Fruit fly (Drosophila melanogaster) whole organism, embryonic: ENCODE data around the gene CG31021.
A peak's percentile ranks its signal among the peaks of the same experiment; 100 is the strongest.

Experiments used
- ATbp ChIP-seq: fragments of 200-800 bp; sonication (Bioruptor generic); optimal IDR thresholded peaks from 2 replicates; lab custom pipeline; 2017; ENCODE audit warnings: missing biosample characterization, mild to moderate bottlenecking, missing genetic modification characterization, missing genetic modification reagents
- CG10543 ChIP-seq: fragments of 200-800 bp; sonication (Bioruptor generic); optimal IDR thresholded peaks from 3 replicates; lab custom pipeline; 2017; ENCODE audit warnings: missing biosample characterization, mild to moderate bottlenecking, missing genetic modification characterization, moderate library complexity
- CG11560 ChIP-seq: fragments of 200-800 bp; sonication (Bioruptor generic); IDR thresholded peaks from 3 replicates; pipeline ENCODE4 v1.3.6; 2022; ENCODE audit warnings: missing biosample characterization, missing genetic modification characterization
- CG11695 ChIP-seq: fragments of 200-800 bp; sonication (Bioruptor generic); IDR thresholded peaks from 3 replicates; pipeline ENCODE4 v1.3.6; 2022; ENCODE audit warnings: missing biosample characterization, missing genetic modification characterization
- CG12299 ChIP-seq: fragments of 200-800 bp; sonication (Bioruptor generic); optimal IDR thresholded peaks from 2 replicates; lab custom pipeline; 2018; ENCODE audit warnings: missing biosample characterization, mild to moderate bottlenecking, missing genetic modification characterization
- CG12659 ChIP-seq: fragments of 200-800 bp; sonication (Bioruptor generic); optimal IDR thresholded peaks from 3 replicates; lab custom pipeline; 2017; ENCODE audit warnings: mild to moderate bottlenecking, missing biosample characterization, missing genetic modification reagents, missing genetic modification characterization
- CG14710 ChIP-seq: fragments of 200-800 bp; sonication (Bioruptor generic); optimal IDR thresholded peaks from 3 replicates; lab custom pipeline; 2019; ENCODE audit warnings: missing biosample characterization, mild to moderate bottlenecking, missing genetic modification characterization, moderate library complexity
- CG15269 ChIP-seq: fragments of 200-800 bp; sonication (Bioruptor generic); optimal IDR thresholded peaks from 2 replicates; lab custom pipeline; 2018; ENCODE audit warnings: missing biosample characterization, mild to moderate bottlenecking, missing genetic modification characterization, moderate library complexity
- CG1529 ChIP-seq: fragments of 200-800 bp; sonication (Bioruptor generic); optimal IDR thresholded peaks from 3 replicates; lab custom pipeline; 2018; ENCODE audit warnings: missing biosample characterization, missing genetic modification characterization
- CG2120 ChIP-seq: fragments of 200-800 bp; sonication (Bioruptor generic); optimal IDR thresholded peaks from 3 replicates; lab custom pipeline; 2016; ENCODE audit warnings: missing biosample characterization, missing genetic modification characterization
- CG31365 ChIP-seq: fragments of 200-800 bp; sonication (Bioruptor generic); optimal IDR thresholded peaks from 2 replicates; lab custom pipeline; 2018; ENCODE audit warnings: missing biosample characterization, mild to moderate bottlenecking, missing genetic modification characterization
- CG3163 ChIP-seq: fragments of 200-800 bp; sonication (Bioruptor generic); optimal IDR thresholded peaks from 3 replicates; lab custom pipeline; 2016; ENCODE audit warnings: missing biosample characterization, missing genetic modification characterization
- CG32532 ChIP-seq: fragments of 200-800 bp; sonication (Bioruptor generic); IDR thresholded peaks from 2 replicates; pipeline ENCODE4 v1.3.6; 2022; ENCODE audit warnings: missing biosample characterization, missing genetic modification characterization
- CG3281 ChIP-seq: fragments of 200-800 bp; sonication (Bioruptor generic); optimal IDR thresholded peaks from 3 replicates; lab custom pipeline; 2017; ENCODE audit warnings: missing biosample characterization, mild to moderate bottlenecking, missing genetic modification characterization
- CG5953 ChIP-seq: fragments of 200-800 bp; sonication (Bioruptor generic); IDR thresholded peaks from 2 replicates; pipeline ENCODE4 v1.3.6; 2022; ENCODE audit warnings: missing biosample characterization, missing genetic modification characterization
- CG9727 ChIP-seq: fragments of 200-800 bp; sonication (Bioruptor generic); optimal IDR thresholded peaks from 3 replicates; lab custom pipeline; 2017; ENCODE audit warnings: missing biosample characterization, mild to moderate bottlenecking, missing genetic modification characterization
- Chrac-16 ChIP-seq: fragments of 200-800 bp; sonication (Bioruptor generic); optimal IDR thresholded peaks from 3 replicates; lab custom pipeline; 2016; ENCODE audit warnings: missing biosample characterization, missing genetic modification characterization
- Eip74EF ChIP-seq, 2 experiments: fragments of 200-800 bp in 1 of 2; fragments of >200 bp in 1 of 2; sonication (Bioruptor generic) in 1 of 2; optimal IDR thresholded peaks; 2 replicates each; lab custom pipeline; 2017 to 2019; ENCODE audit warnings: missing biosample characterization in 2 of 2, missing genetic modification characterization in 2 of 2, mild to moderate bottlenecking in 1 of 2, moderate library complexity in 1 of 2
- Meics ChIP-seq: fragments of 200-800 bp; sonication (Bioruptor generic); optimal IDR thresholded peaks from 2 replicates; lab custom pipeline; 2017; ENCODE audit warnings: missing biosample characterization, mild to moderate bottlenecking, missing genetic modification characterization
- NFAT ChIP-seq: fragments of 200-800 bp; sonication (Bioruptor generic); IDR thresholded peaks from 2 replicates; pipeline ENCODE4 v1.3.6; 2022; ENCODE audit warnings: missing biosample characterization, missing genetic modification characterization
- Rfx ChIP-seq: fragments of 200-800 bp; sonication (Bioruptor generic); IDR thresholded peaks from 2 replicates; pipeline ENCODE4 v1.3.6; 2022; ENCODE audit warnings: missing biosample characterization, missing genetic modification characterization
- Sox100B ChIP-seq: fragments of 200-800 bp; sonication (Bioruptor generic); optimal IDR thresholded peaks from 3 replicates; lab custom pipeline; 2018; ENCODE audit warnings: missing biosample characterization, mild to moderate bottlenecking, missing genetic modification characterization
- Sry-β ChIP-seq: fragments of 200-800 bp; sonication (Bioruptor generic); optimal IDR thresholded peaks from 2 replicates; lab custom pipeline; 2018; ENCODE audit warnings: missing biosample characterization, mild to moderate bottlenecking, missing genetic modification characterization, moderate library complexity
- Sry-δ ChIP-seq: fragments of 200-800 bp; sonication (Bioruptor generic); optimal IDR thresholded peaks from 2 replicates; lab custom pipeline; 2016; ENCODE audit warnings: missing biosample characterization, missing genetic modification characterization
- YL-1 ChIP-seq: fragments of 200-800 bp; sonication (Bioruptor generic); optimal IDR thresholded peaks from 3 replicates; lab custom pipeline; 2017; ENCODE audit warnings: missing biosample characterization, mild to moderate bottlenecking, missing genetic modification characterization
- abd-A ChIP-seq: fragments of 200-800 bp; sonication (Bioruptor generic); optimal IDR thresholded peaks from 3 replicates; lab custom pipeline; 2019; ENCODE audit warnings: missing biosample characterization, mild to moderate bottlenecking, missing genetic modification characterization, moderate library complexity
- ac ChIP-seq: fragments of 200-800 bp; sonication (Bioruptor generic); optimal IDR thresholded peaks from 3 replicates; lab custom pipeline; 2017; ENCODE audit warnings: missing biosample characterization, mild to moderate bottlenecking, missing genetic modification characterization
- bsh ChIP-seq, 2 experiments: fragments of 200-800 bp; sonication (Bioruptor generic); optimal IDR thresholded peaks; 2 replicates each; lab custom pipeline; 2017 to 2018; ENCODE audit warnings: mild to moderate bottlenecking in 2 of 2, missing biosample characterization in 2 of 2, missing genetic modification characterization in 2 of 2, moderate library complexity in 1 of 2
- chinmo ChIP-seq: fragments of 200-800 bp; sonication (Bioruptor generic); IDR thresholded peaks from 4 replicates; pipeline ENCODE4 v1.3.6; 2022; ENCODE audit warnings: missing biosample characterization, missing genetic modification characterization; ENCODE audit not compliant: partially characterized antibody
- dpn ChIP-seq, 2 experiments: fragments of 200-800 bp; sonication (Bioruptor generic); optimal IDR thresholded peaks; 3 replicates each; lab custom pipeline; 2016; ENCODE audit warnings: missing biosample characterization in 2 of 2, missing genetic modification characterization in 2 of 2
- ewg ChIP-seq: fragments of 200-800 bp; sonication (Bioruptor generic); optimal IDR thresholded peaks from 3 replicates; lab custom pipeline; 2017; ENCODE audit warnings: mild to moderate bottlenecking, missing biosample characterization, missing genetic modification reagents, missing genetic modification characterization
- gcm2 ChIP-seq: fragments of 200-800 bp; sonication (Bioruptor generic); optimal IDR thresholded peaks from 2 replicates; lab custom pipeline; 2016; ENCODE audit warnings: missing biosample characterization, missing genetic modification characterization
- gem ChIP-seq: fragments of 200-800 bp; sonication (Bioruptor generic); optimal IDR thresholded peaks from 2 replicates; lab custom pipeline; 2019; ENCODE audit warnings: missing biosample characterization, mild to moderate bottlenecking, missing genetic modification characterization, moderate library complexity
- lab ChIP-seq: fragments of 200-800 bp; sonication (Bioruptor generic); optimal IDR thresholded peaks from 3 replicates; lab custom pipeline; 2017; ENCODE audit warnings: missing biosample characterization, missing genetic modification characterization, mild to moderate bottlenecking, moderate library complexity, missing genetic modification reagents
- lilli ChIP-seq: fragments of 200-800 bp; sonication (Bioruptor generic); optimal IDR thresholded peaks from 3 replicates; lab custom pipeline; 2016; ENCODE audit warnings: missing biosample characterization, missing genetic modification characterization
- org-1 ChIP-seq: fragments of 200-800 bp; sonication (Bioruptor generic); optimal IDR thresholded peaks from 2 replicates; lab custom pipeline; 2017; ENCODE audit warnings: missing biosample characterization, missing genetic modification characterization
- pan ChIP-seq, 4 experiments: fragments of >200 bp in 3 of 4; fragments of 200-800 bp in 1 of 4; sonication (Bioruptor generic) in 1 of 4; optimal IDR thresholded peaks in 3 of 4; IDR thresholded peaks in 1 of 4; 2 replicates each; pipeline versions ENCODE4 v1.3.6 to Lab custom; 2017 to 2022; ENCODE audit warnings: missing biosample characterization in 2 of 4, missing genetic modification characterization in 2 of 4, mixed read lengths in 1 of 4
- pb ChIP-seq: fragments of 200-800 bp; sonication (Bioruptor generic); optimal IDR thresholded peaks from 3 replicates; lab custom pipeline; 2016; ENCODE audit warnings: missing biosample characterization, missing genetic modification characterization
- psq ChIP-seq: fragments of 200-800 bp; sonication (Bioruptor generic); optimal IDR thresholded peaks from 2 replicates; lab custom pipeline; 2017; ENCODE audit warnings: missing biosample characterization, missing genetic modification characterization
- row ChIP-seq: fragments of 200-800 bp; sonication (Bioruptor generic); IDR thresholded peaks from 3 replicates; pipeline ENCODE4 v1.3.6; 2022; ENCODE audit warnings: missing biosample characterization, missing genetic modification characterization
- scrt ChIP-seq: fragments of 200-800 bp; sonication (Bioruptor generic); optimal IDR thresholded peaks from 2 replicates; lab custom pipeline; 2018; ENCODE audit warnings: missing biosample characterization, mild to moderate bottlenecking, missing genetic modification characterization, moderate library complexity
- sens ChIP-seq: fragments of 200-800 bp; sonication (Bioruptor generic); peaks from one replicate; lab custom pipeline; 2016; ENCODE audit warnings: missing biosample characterization, missing genetic modification characterization
- seq ChIP-seq: fragments of 200-800 bp; sonication (Bioruptor generic); IDR thresholded peaks from 2 replicates; pipeline ENCODE4 v1.3.6; 2022; ENCODE audit warnings: missing biosample characterization, missing genetic modification characterization
- sim ChIP-seq: fragments of 200-800 bp; sonication (Bioruptor generic); IDR thresholded peaks from 2 replicates; pipeline ENCODE4 v1.3.6; 2022; ENCODE audit warnings: missing biosample characterization, missing genetic modification characterization
- stwl ChIP-seq: fragments of 200-800 bp; sonication (Bioruptor generic); optimal IDR thresholded peaks from 3 replicates; lab custom pipeline; 2018; ENCODE audit warnings: missing biosample characterization, mild to moderate bottlenecking, missing genetic modification characterization, moderate library complexity
- usp ChIP-seq: fragments of >200 bp; optimal IDR thresholded peaks from 2 replicates; lab custom pipeline; 2017; ENCODE audit warnings: missing biosample characterization, missing genetic modification characterization
- yki ChIP-seq: fragments of >200 bp; optimal IDR thresholded peaks from 3 replicates; lab custom pipeline; 2018

CG31021 gene

dm6 chr3R:30563260-30564080 is 38.5 kb upstream of the CG31021 start (continued):
- TF ChIP-seq CG3163 (peak; percentile 95), CG10543 (GFP tag; lab: Kevin White, UChicago) (peak; percentile 20), yki (lab: Kevin White, UChicago) (peak; percentile 57), sens (GFP tag; lab: Kevin White, UChicago) (peak; percentile 52), lab (GFP tag; lab: Kevin White, UChicago) (peak; percentile 33), ewg (peak; percentile 19), ATbp (GFP tag; lab: Kevin White, UChicago) (no peak), YL-1 (GFP tag; lab: Kevin White, UChicago) (peak; percentile 12), Sry-β (GFP tag; lab: Kevin White, UChicago) (no peak), Sox100B (GFP tag; lab: Kevin White, UChicago) (no peak), Eip74EF (GFP tag; optimal IDR thresholded peaks at IDR 0.05; lab: Kevin White, UChicago) (peak in 1 of 2 experiments; percentile 31), chinmo (GFP tag; lab: Robert Waterston, UW) (peak; percentile 72; the same call in 2 of the 4 replicates), ac (GFP tag; lab: Kevin White, UChicago) (no peak), NFAT (GFP tag; lab: Robert Waterston, UW) (no peak), bsh (GFP tag; optimal IDR thresholded peaks at IDR 0.05; lab: Kevin White, UChicago) (peak in 1 of 2 experiments; percentile 3), pb (GFP tag; lab: Kevin White, UChicago) (peak; percentile 7), scrt (GFP tag; lab: Kevin White, UChicago) (peak; percentile 15), CG31365 (tag; lab: Kevin White, UChicago) (no peak), CG9727 (peak; percentile 2), stwl (no peak)

- peak; percentile 24 for TF ChIP-seq CG15269 (tag; lab: Kevin White, UChicago)
- TF ChIP-seq seq, result 0 out of 2 replicates have a peak, but pooled peaks have one; percentile 9
- peak; percentile 36; the same call in 1 of the 3 replicates for TF ChIP-seq row
- no peak for TF ChIP-seq CG14710 (tag; lab: Kevin White, UChicago)
- TF ChIP-seq CG11560, result no peak
- TF ChIP-seq usp (GFP tag; lab: Kevin White, UChicago), result no peak
- peak; percentile 22 for TF ChIP-seq gem (tag; lab: Kevin White, UChicago)
- no peak for TF ChIP-seq gcm2 (GFP tag; lab: Kevin White, UChicago)
- TF ChIP-seq Sox100B (GFP tag; lab: Kevin White, UChicago), result no peak
- TF ChIP-seq CG1529, result no peak
- TF ChIP-seq CG2120 (GFP tag; lab: Kevin White, UChicago), result peak; percentile 41
- peak; percentile 3 for TF ChIP-seq CG3281 (GFP tag; lab: Kevin White, UChicago)
- no peak for TF ChIP-seq org-1 (GFP tag; lab: Kevin White, UChicago)
- TF ChIP-seq Sry-δ (GFP tag; lab: Kevin White, UChicago), result no peak
- peak; percentile 76 for TF ChIP-seq CG11695 (GFP tag; lab: Robert Waterston, UW)
- TF ChIP-seq psq (GFP tag; lab: Kevin White, UChicago), result no peak
- no peak for TF ChIP-seq CG5953 (GFP tag; lab: Robert Waterston, UW)
- TF ChIP-seq Meics (GFP tag; lab: Kevin White, UChicago), result peak; percentile 35
- no peak for TF ChIP-seq abd-A
- TF ChIP-seq CG32532 (GFP tag; lab: Robert Waterston, UW), result peak; percentile 31; the same call in 1 of the 2 replicates
- TF ChIP-seq sim (GFP tag; lab: Robert Waterston, UW), result no peak
- no peak for TF ChIP-seq ac (GFP tag; lab: Kevin White, UChicago)
- TF ChIP-seq Chrac-16 (GFP tag; lab: Kevin White, UChicago), result no peak
- TF ChIP-seq lab (GFP tag; lab: Kevin White, UChicago), result peak; percentile 23
- TF ChIP-seq dpn (GFP tag; optimal IDR thresholded peaks at IDR 0.05; lab: Kevin White, UChicago), result no peak
- no peak for TF ChIP-seq CG12659 (GFP tag; lab: Kevin White, UChicago)
- TF ChIP-seq lilli (GFP tag; lab: Kevin White, UChicago), result peak; percentile 17
- TF ChIP-seq Rfx (GFP tag; lab: Robert Waterston, UW), result peak; percentile 36; the same call in 1 of the 2 replicates
- no peak for TF ChIP-seq pan (optimal IDR thresholded peaks at IDR 0.05; lab: Kevin White, UChicago)
- TF ChIP-seq pan (GFP tag; optimal IDR thresholded peaks at IDR 0.05 in 1 of 2, IDR thresholded peaks at IDR 0.05 in 1 of 2), result peak in 1 of 2 experiments; percentile 14
- no peak for TF ChIP-seq CG12299 (tag; lab: Kevin White, UChicago)
Measured at dm6 chr3R:30564479-30564878, 37.5 kb upstream of the CG31021 start.
